Fruit fly (Drosophila melanogaster) whole organism: Measurements from ENCODE around the gene scpr-C.

Source experiments
- CG8478 ChIP-seq: fragments of >200 bp; optimal IDR thresholded peaks from 2 replicates; lab custom pipeline; 2018; ENCODE audit warnings: inconsistent platforms
- Dll ChIP-seq: fragments of >200 bp; optimal IDR thresholded peaks from 2 replicates; lab custom pipeline; 2017
- EcR ChIP-seq, 2 experiments: fragments of >200 bp; optimal IDR thresholded peaks; 2 replicates each; lab custom pipeline; 2017; ENCODE audit warnings: missing biosample characterization in 2 of 2, missing genetic modification characterization in 2 of 2, missing genetic modification reagents in 2 of 2
- pan ChIP-seq: fragments of >200 bp; optimal IDR thresholded peaks from 2 replicates; lab custom pipeline; 2017
- psq ChIP-seq: fragments of >200 bp; optimal IDR thresholded peaks from 2 replicates; lab custom pipeline; 2017
- usp ChIP-seq: fragments of >200 bp; optimal IDR thresholded peaks from 2 replicates; lab custom pipeline; 2017; ENCODE audit warnings: missing biosample characterization, missing genetic modification characterization, mixed read lengths

Gene scpr-C

DNA sequence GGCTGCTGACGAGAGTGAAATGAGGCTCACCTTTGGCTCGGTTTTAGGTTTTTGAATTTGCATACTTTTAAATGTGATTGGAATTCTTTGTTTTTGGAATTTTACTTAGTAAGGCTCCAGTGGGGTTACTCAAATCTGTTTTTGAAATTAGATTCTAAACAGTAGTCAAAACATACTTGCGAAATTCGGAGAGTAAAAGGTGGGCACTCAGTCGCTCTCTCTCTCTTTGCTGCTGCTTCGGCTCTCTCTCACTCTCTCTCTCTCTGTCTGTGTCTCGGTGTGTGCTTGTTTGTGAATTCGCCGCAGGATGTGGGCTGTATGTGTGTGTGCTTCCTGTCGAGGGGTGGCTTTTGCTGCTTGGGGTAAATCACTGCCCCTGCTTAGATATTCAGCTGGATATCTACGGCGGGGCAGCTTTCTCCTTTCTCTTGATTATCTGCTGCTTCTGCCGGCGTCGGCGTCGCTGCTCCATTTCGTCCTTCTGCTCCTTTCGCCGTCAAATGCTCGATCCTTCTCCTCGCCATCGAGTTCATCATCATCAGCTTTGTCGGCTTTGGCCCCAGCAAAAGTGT lies 29.1 kb downstream of the scpr-C start:
- TF ChIP-seq CG8478 (lab: Kevin White, UChicago), result no peak
- no peak for TF ChIP-seq pan (lab: Kevin White, UChicago)
- no peak for TF ChIP-seq usp (GFP tag; lab: Kevin White, UChicago)
- TF ChIP-seq Dll, result no peak
- no peak for TF ChIP-seq EcR (GFP tag; optimal IDR thresholded peaks at IDR 0.05; lab: Kevin White, UChicago)
- no peak for TF ChIP-seq psq (lab: Kevin White, UChicago)

DNA sequence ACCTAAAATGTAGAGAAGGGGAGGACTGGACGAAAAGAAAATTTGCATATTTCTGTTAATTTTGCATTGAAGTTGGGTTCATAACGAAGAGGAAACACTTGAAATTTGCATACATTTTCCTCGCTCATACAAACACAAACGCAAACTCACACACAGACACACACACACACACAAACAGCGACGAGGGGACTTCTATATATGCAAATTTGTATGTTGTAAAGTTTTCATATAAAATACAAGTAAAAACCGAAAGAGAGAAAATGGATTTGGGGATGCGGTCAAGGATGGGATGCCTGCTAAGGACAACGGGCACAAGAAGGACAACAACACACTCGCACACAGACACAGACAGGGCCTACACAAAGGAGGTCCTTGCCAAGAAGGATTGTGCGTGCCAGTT lies 32.2 kb downstream of the scpr-C start:
- no peak for TF ChIP-seq pan (lab: Kevin White, UChicago)
- no peak for TF ChIP-seq usp (GFP tag; lab: Kevin White, UChicago)
- no peak for TF ChIP-seq EcR (GFP tag; optimal IDR thresholded peaks at IDR 0.05; lab: Kevin White, UChicago)
- TF ChIP-seq Dll, result no peak
- TF ChIP-seq psq (lab: Kevin White, UChicago), result no peak
- no peak for TF ChIP-seq CG8478 (lab: Kevin White, UChicago)

DNA sequence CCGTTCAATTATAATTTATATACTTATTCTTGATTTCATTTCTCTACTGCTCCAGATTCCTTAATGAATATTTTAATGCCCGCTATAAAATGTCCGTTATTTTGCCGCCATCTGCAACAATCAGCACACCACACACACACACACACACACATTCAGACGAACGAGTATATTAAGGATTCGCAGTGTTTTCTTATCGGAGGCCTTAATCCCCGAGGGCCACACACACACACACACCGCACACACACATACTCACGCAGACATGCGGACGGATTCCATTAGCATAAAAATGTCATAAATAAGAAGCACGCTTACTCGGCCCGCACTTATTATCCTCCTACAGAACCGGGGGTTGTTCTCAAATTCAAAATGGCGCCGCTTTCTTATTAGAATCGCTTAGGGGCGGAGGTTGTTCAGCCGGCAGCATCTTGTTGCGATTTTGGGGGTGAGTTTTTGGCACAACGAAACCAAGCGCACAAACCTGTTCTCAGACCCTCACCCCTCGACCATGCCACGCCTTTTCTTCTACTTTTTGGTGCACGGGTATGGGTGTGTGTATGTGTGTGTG lies 35.7 kb downstream of the scpr-C start:
- no peak for TF ChIP-seq pan (lab: Kevin White, UChicago)
- TF ChIP-seq psq (lab: Kevin White, UChicago), result no peak
- no peak for TF ChIP-seq EcR (GFP tag; optimal IDR thresholded peaks at IDR 0.05; lab: Kevin White, UChicago)

DNA sequence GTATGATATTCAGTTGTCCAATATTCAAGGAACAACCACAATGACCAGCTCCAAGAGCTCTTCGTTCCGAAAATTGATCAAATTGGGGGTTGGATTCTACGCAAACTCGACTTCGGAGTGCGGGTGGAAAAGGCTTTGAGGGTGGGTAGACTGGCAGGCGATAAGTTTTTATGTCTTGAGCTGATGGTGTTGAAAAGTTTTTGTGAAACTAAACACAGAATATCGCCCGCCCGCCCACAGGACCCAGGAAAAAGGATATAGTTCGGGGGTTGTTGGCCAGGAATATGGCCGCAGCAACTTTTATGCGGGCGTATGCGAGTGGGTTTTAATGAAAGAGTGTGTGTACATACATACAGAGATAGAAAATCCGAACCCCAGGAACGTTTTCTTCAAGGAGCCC lies 38.3 kb downstream of the scpr-C start:
- no peak for TF ChIP-seq CG8478 (lab: Kevin White, UChicago)

DNA sequence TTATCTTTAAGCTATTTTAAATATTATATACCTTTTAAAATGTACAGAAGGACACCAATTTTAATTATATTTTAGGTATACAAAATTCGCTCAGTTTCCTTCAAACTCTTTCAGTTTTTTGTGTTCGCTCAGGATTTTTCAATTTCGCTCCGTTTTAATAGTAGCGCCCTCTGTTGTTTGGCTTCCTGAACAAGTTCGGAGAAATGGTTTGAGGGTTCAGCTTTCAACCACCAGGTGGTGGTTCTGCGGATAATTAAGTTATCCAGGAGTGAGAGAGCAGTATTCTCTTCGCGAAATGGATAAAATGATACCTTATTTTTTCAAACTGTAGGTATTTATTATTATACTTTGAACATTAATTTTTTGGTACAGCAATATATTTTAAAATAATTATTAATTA lies 43.7 kb downstream of the scpr-C start:
- TF ChIP-seq psq (lab: Kevin White, UChicago) (no peak), CG8478 (lab: Kevin White, UChicago) (no peak), usp (GFP tag; lab: Kevin White, UChicago) (no peak), Dll (no peak), EcR (GFP tag; optimal IDR thresholded peaks at IDR 0.05; lab: Kevin White, UChicago) (no peak), pan (lab: Kevin White, UChicago) (no peak)

DNA sequence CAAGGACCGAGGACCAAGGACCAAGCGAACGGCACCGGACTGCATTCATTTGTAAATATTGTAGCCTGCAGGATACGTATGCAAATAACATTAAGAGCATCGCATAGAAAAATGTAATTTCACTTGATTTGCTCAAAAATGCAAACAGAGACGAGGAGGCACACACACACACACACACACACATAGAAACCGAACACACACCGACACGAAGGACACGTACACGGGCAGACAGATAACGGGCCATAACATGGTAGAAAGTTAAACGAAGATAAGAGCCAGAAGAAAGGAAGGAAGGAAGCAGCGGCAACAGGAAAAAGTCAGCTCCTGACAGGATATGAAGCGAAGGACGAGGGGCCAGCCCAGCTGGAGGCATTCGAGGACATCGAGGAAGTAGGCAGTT lies 45.3 kb downstream of the scpr-C start:
- TF ChIP-seq EcR (GFP tag; optimal IDR thresholded peaks at IDR 0.05; lab: Kevin White, UChicago) (no peak), usp (GFP tag; lab: Kevin White, UChicago) (no peak), pan (lab: Kevin White, UChicago) (no peak), Dll (no peak), CG8478 (lab: Kevin White, UChicago) (no peak), psq (lab: Kevin White, UChicago) (no peak)

DNA sequence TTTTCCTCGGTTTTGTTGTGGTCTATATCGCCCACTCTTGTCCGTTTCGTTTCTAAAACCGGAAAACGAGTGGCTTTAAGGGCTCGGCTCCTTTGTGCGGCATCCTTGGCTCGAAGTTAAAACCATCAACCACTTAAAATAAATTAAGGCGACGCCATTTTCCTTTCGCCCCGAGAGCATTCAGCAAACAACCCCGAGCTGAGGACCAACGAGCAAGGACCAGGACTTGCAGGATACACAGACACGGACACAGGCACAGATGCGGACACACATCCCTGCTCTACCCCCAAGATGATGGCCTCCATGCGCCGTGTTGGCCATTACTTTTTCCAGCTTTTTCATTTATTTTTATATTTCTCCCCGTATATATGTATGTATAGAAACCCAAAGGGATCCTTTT lies 47.3 kb downstream of the scpr-C start:
- no peak for TF ChIP-seq CG8478 (lab: Kevin White, UChicago)
- TF ChIP-seq Dll, result no peak
- TF ChIP-seq pan (lab: Kevin White, UChicago), result no peak
- TF ChIP-seq usp (GFP tag; lab: Kevin White, UChicago), result no peak
- TF ChIP-seq EcR (GFP tag; optimal IDR thresholded peaks at IDR 0.05; lab: Kevin White, UChicago), result no peak
- TF ChIP-seq psq (lab: Kevin White, UChicago), result no peak
